Worm (Caenorhabditis elegans) whole organism, late embryonic: ENCODE measurements around the gene C25F9.8.

ENCODE experiments used
- C08G9.2 ChIP-seq: sonication (generic microtip); optimal IDR thresholded peaks from 2 replicates; lab custom pipeline; 2016; ENCODE audit warnings: mild to moderate bottlenecking, missing genetic modification characterization, moderate library complexity, missing compliant biosample characterization
- C38D4.7 ChIP-seq: fragments of 200-800 bp; sonication (Bioruptor generic); optimal IDR thresholded peaks from 2 replicates; lab custom pipeline; 2018; ENCODE audit warnings: mild to moderate bottlenecking, missing genetic modification characterization, moderate library complexity, missing compliant biosample characterization
- T23F11.4 ChIP-seq: fragments of 200-800 bp; sonication (Bioruptor generic); optimal IDR thresholded peaks from 2 replicates; lab custom pipeline; 2018; ENCODE audit warnings: mild to moderate bottlenecking, missing genetic modification characterization, missing compliant biosample characterization
- Y22D7AL.16 ChIP-seq: sonication (generic microtip); optimal IDR thresholded peaks from 2 replicates; lab custom pipeline; 2016; ENCODE audit warnings: missing genetic modification characterization, missing compliant biosample characterization
- ceh-22 ChIP-seq: sonication (generic microtip); optimal IDR thresholded peaks from 2 replicates; lab custom pipeline; 2017; ENCODE audit warnings: missing biosample characterization, missing genetic modification characterization
- ceh-30 ChIP-seq: fragments of 150-350 bp; optimal IDR thresholded peaks from 2 replicates; lab custom pipeline; 2014; ENCODE audit warnings: missing biosample characterization, missing genetic modification characterization
- dmd-4 ChIP-seq: sonication (generic microtip); optimal IDR thresholded peaks from 2 replicates; lab custom pipeline; 2016; ENCODE audit warnings: borderline replicate concordance, missing genetic modification characterization, missing compliant biosample characterization
- dve-1 ChIP-seq: sonication (generic microtip); optimal IDR thresholded peaks from 2 replicates; lab custom pipeline; 2017; ENCODE audit warnings: antibody characterized with exemption, mild to moderate bottlenecking, missing genetic modification characterization, missing compliant biosample characterization
- elt-2 ChIP-seq: sonication (generic microtip); optimal IDR thresholded peaks from 2 replicates; lab custom pipeline; 2016; ENCODE audit warnings: missing genetic modification reagents, missing genetic modification characterization, missing compliant biosample characterization
- elt-4 ChIP-seq: sonication (generic microtip); optimal IDR thresholded peaks from 2 replicates; lab custom pipeline; 2016; ENCODE audit warnings: missing genetic modification characterization, missing compliant biosample characterization
- ets-4 ChIP-seq: sonication (generic microtip); optimal IDR thresholded peaks from 2 replicates; lab custom pipeline; 2016; ENCODE audit warnings: missing genetic modification characterization, missing compliant biosample characterization
- fkh-6 ChIP-seq: sonication (generic microtip); optimal IDR thresholded peaks from 2 replicates; lab custom pipeline; 2016; ENCODE audit warnings: missing genetic modification characterization, missing compliant biosample characterization
- gmeb-2 ChIP-seq: sonication (generic microtip); optimal IDR thresholded peaks from 2 replicates; lab custom pipeline; 2016; ENCODE audit warnings: missing genetic modification characterization, inconsistent platforms, missing compliant biosample characterization
- hlh-15 ChIP-seq: sonication (generic microtip); optimal IDR thresholded peaks from 2 replicates; lab custom pipeline; 2016; ENCODE audit warnings: missing genetic modification characterization, missing compliant biosample characterization
- hlh-30 ChIP-seq: sonication (generic microtip); optimal IDR thresholded peaks from 2 replicates; lab custom pipeline; 2017; ENCODE audit warnings: antibody characterized with exemption, missing genetic modification characterization, missing compliant biosample characterization; ENCODE audit not compliant: insufficient read depth
- lim-6 ChIP-seq: sonication (generic microtip); optimal IDR thresholded peaks from 2 replicates; lab custom pipeline; 2016; ENCODE audit warnings: missing genetic modification characterization, missing compliant biosample characterization
- lin-11 ChIP-seq: fragments of 200-800 bp; sonication (Bioruptor generic); optimal IDR thresholded peaks from 2 replicates; lab custom pipeline; 2018; ENCODE audit warnings: mild to moderate bottlenecking, missing genetic modification characterization, missing compliant biosample characterization
- nfya-1 ChIP-seq: sonication (generic microtip); optimal IDR thresholded peaks from 2 replicates; lab custom pipeline; 2017; ENCODE audit warnings: missing genetic modification characterization, mild to moderate bottlenecking, missing compliant biosample characterization, antibody characterized with exemption, moderate library complexity
- nhr-11 ChIP-seq: fragments of 150-350 bp; optimal IDR thresholded peaks from 2 replicates; lab custom pipeline; 2014; ENCODE audit warnings: missing biosample characterization, missing genetic modification characterization
- npax-4 ChIP-seq: sonication (generic microtip); optimal IDR thresholded peaks from 2 replicates; lab custom pipeline; 2016; ENCODE audit warnings: missing genetic modification characterization, missing compliant biosample characterization
- pha-2 ChIP-seq: sonication (generic microtip); optimal IDR thresholded peaks from 2 replicates; lab custom pipeline; 2017; ENCODE audit warnings: mild to moderate bottlenecking, missing genetic modification characterization, missing compliant biosample characterization
- ref-2 ChIP-seq: sonication (generic microtip); optimal IDR thresholded peaks from 2 replicates; lab custom pipeline; 2016; ENCODE audit warnings: missing genetic modification characterization, missing compliant biosample characterization
- rnt-1 ChIP-seq: sonication (generic microtip); optimal IDR thresholded peaks from 2 replicates; lab custom pipeline; 2016; ENCODE audit warnings: missing genetic modification characterization, missing compliant biosample characterization
- sox-2 ChIP-seq: fragments of 200-800 bp; sonication (Bioruptor generic); IDR thresholded peaks from 2 replicates; pipeline ENCODE4 v1.3.6; 2022; ENCODE audit warnings: missing genetic modification reagents, missing genetic modification characterization, missing compliant biosample characterization
- tbx-2 ChIP-seq: sonication (generic microtip); optimal IDR thresholded peaks from 2 replicates; lab custom pipeline; 2016; ENCODE audit warnings: missing genetic modification characterization, missing compliant biosample characterization
- unc-3 ChIP-seq, 2 experiments: fragments of 200-800 bp in 1 of 2; sonication (Bioruptor generic) in 1 of 2; sonication (generic microtip) in 1 of 2; conservative IDR thresholded peaks in 1 of 2; optimal IDR thresholded peaks in 1 of 2; 2 replicates each; pipeline versions ENCODE4 v1.3.6 to Lab custom; 2016 to 2022; ENCODE audit warnings: missing compliant biosample characterization in 2 of 2, missing genetic modification characterization in 2 of 2, missing genetic modification reagents in 1 of 2
- unc-42 ChIP-seq: sonication (generic microtip); optimal IDR thresholded peaks from 2 replicates; lab custom pipeline; 2016; ENCODE audit warnings: missing genotype, missing genetic modification characterization, missing compliant biosample characterization
- unc-55 ChIP-seq: sonication (generic microtip); optimal IDR thresholded peaks from 2 replicates; lab custom pipeline; 2017; ENCODE audit warnings: missing biosample characterization, missing genetic modification reagents, missing genetic modification characterization
- zip-5 ChIP-seq: sonication (generic microtip); optimal IDR thresholded peaks from 2 replicates; lab custom pipeline; 2016; ENCODE audit warnings: missing genetic modification characterization, missing compliant biosample characterization

Gene C25F9.8

DNA sequence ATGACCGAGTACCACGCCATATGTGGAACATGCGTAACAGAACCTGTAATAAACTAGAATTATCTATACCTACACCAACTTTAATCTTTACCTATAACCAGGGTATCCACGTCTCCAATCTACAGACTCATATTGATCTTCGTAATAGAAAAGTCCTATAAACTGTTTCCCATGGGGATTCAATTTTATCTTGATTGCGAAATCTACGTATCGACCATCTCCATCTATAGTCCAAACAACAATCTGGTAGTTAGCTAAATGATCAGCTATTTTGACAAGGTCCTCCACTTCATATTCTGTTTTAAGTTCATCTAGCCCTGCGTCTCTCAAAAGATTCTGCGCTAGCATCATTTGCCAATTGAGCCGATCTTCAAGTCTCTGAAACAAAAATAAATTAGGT, 34.8 kb downstream of the C25F9.8 start:
- TF ChIP-seq rnt-1 (tag; lab: Kevin White, UChicago) (peak; percentile 80), T23F11.4 (GFP tag; lab: Kevin White, UChicago) (no peak)

- TF ChIP-seq C38D4.7 (GFP tag; lab: Kevin White, UChicago) (peak; percentile 45), C08G9.2 (tag; lab: Kevin White, UChicago) (peak; percentile 21), nhr-11 (tag; lab: Kevin White, UChicago) (no peak), gmeb-2 (tag; lab: Kevin White, UChicago) (peak; percentile 23), hlh-30 (tag; lab: Kevin White, UChicago) (peak; percentile 7), sox-2 (GFP tag; lab: Robert Waterston, UW) (no peak), unc-3 (GFP tag; conservative IDR thresholded peaks at IDR 0.05; lab: Robert Waterston, UW) (no peak), unc-3 (tag; optimal IDR thresholded peaks at IDR 0.05; lab: Kevin White, UChicago) (no peak), unc-55 (GFP tag; lab: Kevin White, UChicago) (no peak)
These were observed 35.6 kb downstream of the C25F9.8 start for ce11 chrV:19430351-19430913.

ce11 chrV:19431036-19431435, 36.2 kb downstream of the C25F9.8 start, which contains the start of gene srw-85:
TSS of gene srw-85 (minus strand) at chrV:19431136.
- no peak for TF ChIP-seq zip-5 (tag; lab: Kevin White, UChicago)

ce11 chrV:19432030-19432429, 37.2 kb downstream of the C25F9.8 start:
- TF ChIP-seq ceh-22 (tag; lab: Kevin White, UChicago) (no peak), unc-42 (tag; lab: Kevin White, UChicago) (no peak)

DNA sequence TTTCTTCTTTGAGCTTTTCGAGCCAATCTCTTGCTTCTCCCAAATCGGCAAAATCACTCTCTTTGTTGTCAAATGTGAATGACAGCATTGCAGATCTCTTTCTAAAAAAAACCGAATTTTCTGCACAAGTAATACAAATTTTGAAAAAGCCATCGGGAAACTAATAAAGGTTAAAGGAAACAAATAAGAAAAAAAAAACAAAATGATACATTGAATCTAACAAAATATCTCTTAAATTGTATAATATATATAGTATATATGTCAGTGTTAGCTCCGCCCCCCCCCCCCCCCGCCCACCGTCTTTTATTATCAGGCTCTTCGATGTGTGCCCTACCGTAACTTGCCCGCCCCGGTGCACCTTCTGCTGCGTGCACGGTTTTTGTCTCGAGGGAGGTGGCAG, 38.1 kb downstream of the C25F9.8 start, which contains the start of gene C25F9.11:
Gene C25F9.11, minus strand, starts transcription at position 101 of the 400 bp plus-strand sequence.
- TF ChIP-seq elt-4 = no peak
- no peak for TF ChIP-seq unc-42 (tag; lab: Kevin White, UChicago)
- no peak for TF ChIP-seq tbx-2 (tag; lab: Kevin White, UChicago)
- TF ChIP-seq ceh-30 (tag; lab: Kevin White, UChicago) = no peak
- no peak for TF ChIP-seq dve-1 (tag; lab: Kevin White, UChicago)
- TF ChIP-seq elt-2 (tag; lab: Kevin White, UChicago) = no peak
- TF ChIP-seq hlh-15 = no peak
- TF ChIP-seq sox-2 (GFP tag; lab: Robert Waterston, UW) = no peak
- TF ChIP-seq unc-55 (GFP tag; lab: Kevin White, UChicago) = no peak
- TF ChIP-seq C08G9.2 (tag; lab: Kevin White, UChicago) = no peak
- TF ChIP-seq pha-2 = no peak
- TF ChIP-seq ref-2 (tag; lab: Kevin White, UChicago) = no peak
- TF ChIP-seq npax-4 (tag; lab: Kevin White, UChicago) = no peak

DNA sequence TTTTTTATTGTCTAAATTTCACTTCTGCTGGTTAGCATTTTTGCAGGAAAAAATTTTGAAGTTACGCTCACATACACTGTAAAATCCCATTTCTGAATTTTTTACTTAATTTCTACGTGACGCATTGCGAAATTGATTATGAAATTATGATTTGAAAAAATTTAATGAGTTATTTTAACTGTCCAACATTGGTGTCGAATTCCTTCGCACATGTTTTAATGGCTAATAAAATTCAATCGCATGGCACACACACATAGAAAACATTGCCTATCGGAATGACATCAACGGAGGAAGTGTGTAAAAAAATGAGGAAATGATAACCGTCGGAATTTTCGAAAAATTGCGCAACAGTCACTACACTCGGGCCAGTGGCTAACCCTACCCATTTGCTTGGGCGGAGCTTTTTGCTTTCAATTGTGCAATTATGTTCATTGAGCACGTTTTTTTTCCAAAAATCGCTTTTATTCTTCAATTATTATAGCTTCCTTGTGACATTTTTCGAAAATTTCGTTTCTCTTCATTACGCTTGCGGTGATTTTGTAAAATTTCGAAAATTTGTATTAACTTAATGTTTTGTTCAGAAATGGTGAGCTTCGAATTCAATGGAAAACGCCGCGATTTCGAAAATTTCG, 39.1 kb downstream of the C25F9.8 start, which contains the start of gene C25F9.16:
Gene C25F9.16, plus strand, starts transcription at position 582 of the 632 bp plus-strand sequence.
- no peak for TF ChIP-seq zip-5 (tag; lab: Kevin White, UChicago)
- TF ChIP-seq Y22D7AL.16 (tag; lab: Kevin White, UChicago) = no peak
- no peak for TF ChIP-seq dmd-4 (tag; lab: Kevin White, UChicago)
- no peak for TF ChIP-seq ceh-30 (tag; lab: Kevin White, UChicago)
- no peak for TF ChIP-seq lim-6
- no peak for TF ChIP-seq C38D4.7 (GFP tag; lab: Kevin White, UChicago)
- TF ChIP-seq ets-4 = no peak
- no peak for TF ChIP-seq unc-3 (GFP tag; conservative IDR thresholded peaks at IDR 0.05; lab: Robert Waterston, UW)
- no peak for TF ChIP-seq unc-3 (tag; optimal IDR thresholded peaks at IDR 0.05; lab: Kevin White, UChicago)
- TF ChIP-seq lin-11 (tag; lab: Kevin White, UChicago) = no peak
- TF ChIP-seq fkh-6 (tag; lab: Kevin White, UChicago) = no peak
- no peak for TF ChIP-seq nfya-1 (tag; lab: Kevin White, UChicago)
- no peak for TF ChIP-seq unc-42 (tag; lab: Kevin White, UChicago)
